Fruit fly (Drosophila melanogaster): ENCODE results near the gene CG8952.

DNA sequence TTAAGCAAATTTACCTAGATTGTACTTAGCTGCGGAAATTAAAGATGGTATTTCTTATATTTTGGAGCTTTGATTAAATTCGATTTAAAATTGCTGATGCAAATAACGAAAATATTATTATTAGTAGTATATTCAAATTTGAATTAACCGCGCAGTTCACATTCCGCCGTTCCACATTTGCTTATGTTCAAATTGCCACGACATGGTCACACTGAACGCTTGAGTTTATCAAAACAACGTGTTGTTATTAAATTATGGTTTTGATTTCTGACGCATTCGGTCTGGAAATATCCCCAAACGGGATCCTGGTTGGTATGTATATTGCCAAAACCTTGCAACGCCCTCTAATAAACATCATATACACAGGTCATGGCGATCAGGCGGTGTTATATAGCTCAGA is 3.2 kb upstream of the CG8952 start, which contains the start of gene CG33172:
- no peak for TF ChIP-seq cic (GFP tag; optimal IDR thresholded peaks at IDR 0.05)
- no peak for TF ChIP-seq Mnt (GFP tag; optimal IDR thresholded peaks at IDR 0.05)
- no peak for TF ChIP-seq kay (GFP tag; ENCODE audit: borderline replicate concordance)
- no peak for TF ChIP-seq cnc (optimal IDR thresholded peaks at IDR 0.05)

Measured in whole organism, adult.